Fruit fly (Drosophila melanogaster) whole organism, prepupa: ENCODE results near the gene RluA-1.

ENCODE experiments used
- CG11902 ChIP-seq: fragments of 200-800 bp; sonication (Bioruptor generic); optimal IDR thresholded peaks from 3 replicates; lab custom pipeline; 2016; ENCODE audit warnings: missing biosample characterization, missing genetic modification characterization
- CG3032 ChIP-seq: fragments of 200-800 bp; optimal IDR thresholded peaks from 2 replicates; lab custom pipeline; 2019; ENCODE audit warnings: missing biosample characterization, mild to moderate bottlenecking, missing genetic modification characterization, moderate library complexity
- CG6163 ChIP-seq: fragments of 200-800 bp; sonication (Bioruptor generic); IDR thresholded peaks from 3 replicates; pipeline ENCODE4 v1.3.6; 2022; ENCODE audit warnings: missing biosample characterization, missing genetic modification characterization
- Lpt ChIP-seq: fragments of 200-800 bp; sonication (Bioruptor generic); optimal IDR thresholded peaks from 3 replicates; lab custom pipeline; 2016; ENCODE audit warnings: missing biosample characterization, missing genetic modification characterization
- achi ChIP-seq: fragments of 200-800 bp; sonication (Bioruptor generic); optimal IDR thresholded peaks from 3 replicates; lab custom pipeline; 2016; ENCODE audit warnings: missing biosample characterization, missing genetic modification characterization
- cyc ChIP-seq: fragments of 200-800 bp; sonication (Bioruptor generic); optimal IDR thresholded peaks from 3 replicates; lab custom pipeline; 2016; ENCODE audit warnings: missing biosample characterization, missing genetic modification characterization
- fkh ChIP-seq: fragments of 200-800 bp; sonication (Bioruptor generic); optimal IDR thresholded peaks from 3 replicates; lab custom pipeline; 2017; ENCODE audit warnings: missing biosample characterization, mild to moderate bottlenecking, missing genetic modification characterization, moderate library complexity

RluA-1 gene

dm6 chr2L:10422643-10423606 lies 51.2 kb downstream of the RluA-1 start, which contains the start of the genes pie and Wdfy2:
TSS of gene pie (minus strand) at chr2L:10422780.
TSS of gene Wdfy2 (plus strand) at chr2L:10423291.
- TF ChIP-seq cyc (GFP tag; lab: Kevin White, UChicago) = peak; percentile 6
- no peak for TF ChIP-seq CG11902 (GFP tag; lab: Kevin White, UChicago)
- TF ChIP-seq fkh (GFP tag; lab: Kevin White, UChicago) = no peak
- peak; percentile 21 for TF ChIP-seq CG3032
- TF ChIP-seq achi (GFP tag; lab: Kevin White, UChicago) = no peak
- no peak for TF ChIP-seq CG6163 (GFP tag; lab: Robert Waterston, UW)

dm6 chr2L:10418981-10419380 lies 55.2 kb downstream of the RluA-1 start, which contains the start of gene RfC3:
TSS of gene RfC3 (plus strand) at chr2L:10419190.
- TF ChIP-seq Lpt (GFP tag; lab: Kevin White, UChicago) = no peak
